Worm (Caenorhabditis elegans): ENCODE data around the gene F31A3.5.

DNA sequence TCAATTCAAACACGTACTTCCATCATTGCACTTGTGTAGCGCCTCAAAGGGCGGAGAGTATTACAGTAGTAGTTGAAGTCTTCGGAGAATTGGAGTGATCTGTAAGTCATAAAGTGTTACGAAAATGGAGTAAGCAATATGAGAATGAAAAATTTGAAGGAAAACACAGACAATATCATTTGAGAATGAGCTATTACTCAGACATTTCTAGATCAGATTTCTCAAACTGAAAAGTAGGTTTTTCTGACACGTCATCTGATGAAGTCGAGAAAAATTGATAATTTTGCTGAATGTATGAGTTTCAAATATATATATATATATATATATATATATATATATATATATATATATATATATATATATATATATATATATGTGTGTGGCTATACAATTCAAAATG is 16.4 kb upstream of the F31A3.5 start, which contains the start of gene frpr-7:
- TF ChIP-seq unc-62 (GFP tag; optimal IDR thresholded peaks at IDR 0.05) (no peak), unc-130 (GFP tag; optimal IDR thresholded peaks at IDR 0.05) (no peak), hmg-1.2 (GFP tag; IDR thresholded peaks at IDR 0.05) (no peak), ztf-25 (GFP tag; IDR thresholded peaks at IDR 0.05) (no peak), lin-35 (GFP tag; optimal IDR thresholded peaks at IDR 0.05) (no peak), K12H6.12 (tag; optimal IDR thresholded peaks at IDR 0.05) (no peak), ceh-27 (GFP tag; optimal IDR thresholded peaks at IDR 0.05) (no peak), die-1 (tag; optimal IDR thresholded peaks at IDR 0.05) (no peak), cebp-1 (GFP tag; IDR thresholded peaks at IDR 0.05) (no peak), cebp-1 (tag; optimal IDR thresholded peaks at IDR 0.05) (no peak), madf-10 (tag; optimal IDR thresholded peaks at IDR 0.05) (no peak)

Measured in whole organism, young adult.